Worm (Caenorhabditis elegans) whole organism, dauer: ENCODE data around the gene gldc-1.
"Not testable (repeated sequence)": the region's sequence is repeated elsewhere in the genome, so short reads cannot be mapped to it uniquely, and the experiment has no call there.

ENCODE experiments used
- unc-62 ChIP-seq: sonication (generic microtip); optimal IDR thresholded peaks from 2 replicates; lab custom pipeline; 2017; ENCODE audit warnings: missing biosample characterization, missing genetic modification reagents, missing genetic modification characterization

Gene gldc-1

DNA sequence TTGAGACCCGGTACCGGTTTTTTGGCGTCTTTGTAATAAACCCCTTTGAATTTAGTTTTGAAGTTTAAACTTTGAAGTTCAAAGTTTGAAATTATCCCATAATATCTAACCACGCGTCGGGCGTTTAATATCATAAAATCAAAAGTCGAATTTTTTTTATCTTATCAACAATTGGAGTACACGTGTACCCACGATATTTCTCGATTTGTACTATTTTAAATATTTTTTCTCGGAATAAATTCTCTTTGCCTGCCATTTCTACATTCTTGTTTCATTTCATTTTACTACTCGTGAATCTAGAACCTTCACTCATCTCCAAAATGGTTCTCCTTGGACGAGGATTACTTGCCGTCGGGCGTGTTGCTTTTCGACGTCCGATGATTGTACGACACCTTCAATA lies at the start of gene gldc-1:
TSS of gene gldc-1 (plus strand) at position 301 of the 400 bp plus-strand sequence.
- TF ChIP-seq unc-62: no peak

DNA sequence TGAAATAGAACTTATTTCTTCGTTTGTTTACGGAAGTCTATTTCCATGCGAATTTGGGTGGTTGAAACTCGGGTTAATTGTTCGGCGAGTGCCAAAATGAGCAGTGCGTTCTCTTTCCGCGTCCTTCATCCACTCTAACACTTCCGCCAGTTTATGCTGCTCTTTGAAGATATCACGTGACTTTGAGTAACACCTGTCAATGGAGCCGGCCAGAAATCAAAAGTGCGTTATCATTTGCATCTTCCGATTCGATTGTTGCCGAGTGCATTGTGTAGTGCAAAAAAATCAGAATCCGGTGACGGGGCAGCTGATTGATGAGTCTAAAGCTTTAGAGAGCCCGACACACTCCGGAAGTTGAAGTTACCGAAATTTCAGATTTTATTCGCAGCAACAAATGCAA lies 49.2 kb upstream of the gldc-1 start:
- no peak for TF ChIP-seq unc-62

DNA sequence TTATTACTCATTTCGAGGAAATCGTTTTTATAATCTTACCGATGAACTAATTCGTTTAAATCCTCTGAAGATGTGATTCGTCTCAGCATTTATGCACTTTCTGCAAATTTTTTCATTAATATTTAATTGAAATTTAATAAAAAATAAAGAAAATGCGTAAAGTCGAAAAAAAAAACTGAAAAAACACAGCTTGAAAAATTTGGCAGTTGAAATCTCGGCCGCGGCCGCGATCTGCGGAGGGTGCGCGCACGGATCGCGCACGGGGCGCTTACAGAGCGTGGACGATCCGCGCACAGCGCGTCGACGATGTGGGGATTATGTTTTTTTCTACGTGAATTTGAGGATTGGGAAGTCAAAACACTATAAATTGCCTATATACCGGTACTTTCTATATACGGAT lies 41.3 kb upstream of the gldc-1 start, which contains the start of gene ZK84.4:
TSS of gene ZK84.4 (minus strand) at position 101 of the 400 bp plus-strand sequence.
- TF ChIP-seq unc-62: not testable (repeated sequence)

ce11 chrII:6010544-6010943 lies 39.7 kb upstream of the gldc-1 start, which contains the start of gene ins-20:
Gene ins-20, plus strand, starts transcription at chrII:6010844.
- no peak for TF ChIP-seq unc-62

ce11 chrII:6014057-6014456 lies 36.2 kb upstream of the gldc-1 start, which contains the start of gene ZK84.2:
Gene ZK84.2, plus strand, starts transcription at chrII:6014357.
- not testable (repeated sequence) for TF ChIP-seq unc-62

- no peak for TF ChIP-seq unc-62
Measured at ce11 chrII:6016410-6016809, 33.8 kb upstream of the gldc-1 start, which contains the start of gene ZK84.5. Gene ZK84.5, minus strand, starts transcription at chrII:6016510.

DNA sequence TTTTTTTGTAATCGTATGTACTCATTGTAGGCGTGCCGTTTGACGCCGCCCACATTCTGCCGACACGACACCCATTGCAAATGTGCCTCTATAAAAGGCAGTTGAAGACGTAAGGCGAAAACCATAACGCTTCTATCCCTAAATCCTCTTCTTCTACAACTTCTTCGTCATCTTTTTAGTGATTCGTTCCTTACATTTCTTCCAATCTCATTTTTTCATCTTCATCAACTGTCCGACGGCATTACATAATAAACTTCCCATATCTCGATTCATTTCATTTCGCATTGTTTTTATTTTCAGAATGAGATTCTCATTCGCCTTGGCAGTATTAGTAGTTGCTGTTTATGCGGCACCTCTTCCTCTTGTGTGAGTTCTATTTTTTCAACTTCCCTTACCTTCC lies 29.9 kb upstream of the gldc-1 start, which contains the start of gene ZK84.1:
TSS of gene ZK84.1 (plus strand) at position 301 of the 400 bp plus-strand sequence.
- no peak for TF ChIP-seq unc-62

DNA sequence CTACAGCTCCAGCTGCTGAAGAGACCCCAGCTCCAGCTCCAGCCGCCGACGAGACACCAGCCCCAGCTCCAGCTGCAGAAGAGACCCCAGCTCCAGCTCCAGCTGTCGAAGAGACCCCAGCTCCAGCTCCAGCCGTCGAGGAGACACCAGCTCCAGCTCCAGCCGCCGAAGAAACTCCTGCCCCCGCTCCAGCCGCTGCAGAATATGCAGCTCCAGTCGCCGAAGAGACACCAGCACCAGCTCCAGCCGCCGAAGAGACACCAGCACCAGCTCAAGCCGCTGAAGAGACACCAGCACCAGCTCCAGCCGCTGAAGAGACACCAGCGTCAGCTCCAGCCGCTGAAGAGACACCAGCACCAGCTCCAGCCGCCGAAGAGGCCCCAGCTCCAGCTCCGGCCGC lies 27.6 kb upstream of the gldc-1 start:
- no peak for TF ChIP-seq unc-62

DNA sequence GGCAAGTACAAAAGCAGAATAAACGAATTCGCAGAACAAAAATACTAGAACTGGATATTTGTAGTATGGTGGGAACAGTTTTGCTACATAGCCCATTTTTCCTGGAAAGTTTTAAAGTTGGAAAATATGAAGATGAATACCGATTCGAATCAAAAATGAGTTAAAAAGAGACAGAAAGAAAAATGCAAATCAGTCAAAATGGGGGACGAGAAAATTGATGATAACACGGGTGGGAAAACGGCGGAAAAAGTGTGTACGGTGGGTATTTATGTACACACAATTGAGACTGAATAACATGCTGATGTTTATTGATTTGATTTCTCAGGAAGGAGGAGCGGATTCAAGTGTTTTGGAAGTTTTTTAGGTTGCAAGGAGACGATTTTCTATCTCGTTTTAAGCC lies 25.3 kb upstream of the gldc-1 start, which contains the start of gene R12C12.9:
TSS of gene R12C12.9 (minus strand) at position 101 of the 400 bp plus-strand sequence.
- no peak for TF ChIP-seq unc-62

DNA sequence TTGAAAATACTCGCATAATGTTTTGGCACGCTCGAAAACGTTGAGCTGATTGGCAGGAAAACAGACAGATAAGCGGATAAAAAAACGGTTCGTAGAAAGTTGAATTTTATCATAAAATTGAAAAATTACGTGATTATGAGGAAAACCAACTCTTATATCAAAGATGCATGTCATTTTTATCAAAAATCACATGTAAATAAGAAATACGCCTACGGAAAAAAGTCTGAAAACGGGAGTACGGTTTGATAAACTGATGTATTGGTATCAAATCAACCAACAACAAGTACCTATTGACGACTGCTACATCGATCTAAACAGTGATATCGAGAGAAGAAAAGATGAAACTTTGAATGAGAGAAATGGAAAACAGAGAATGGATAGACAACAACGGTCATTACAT lies 24.6 kb upstream of the gldc-1 start:
- no peak for TF ChIP-seq unc-62

DNA sequence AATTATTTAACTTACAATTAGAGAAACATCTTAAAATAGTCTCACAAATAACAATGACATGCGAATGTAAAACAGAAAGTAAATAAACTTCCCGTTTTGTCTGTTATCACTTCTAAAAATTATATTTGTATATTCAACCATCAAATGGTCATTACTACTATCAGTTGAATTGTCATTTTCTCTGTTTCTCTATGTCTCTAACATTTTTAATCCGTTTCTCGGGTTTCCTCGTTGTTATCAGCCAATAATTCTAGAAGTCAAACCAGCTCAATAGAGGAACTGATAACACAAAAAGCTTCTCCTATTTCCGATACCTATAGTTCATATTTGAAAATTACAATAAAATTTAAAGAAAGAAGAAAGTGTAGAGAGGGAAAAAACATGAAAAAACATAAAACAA lies 23.6 kb upstream of the gldc-1 start:
- TF ChIP-seq unc-62: no peak

- no peak for TF ChIP-seq unc-62
Measured at ce11 chrII:6028594-6029141, 21.6 kb upstream of the gldc-1 start.

DNA sequence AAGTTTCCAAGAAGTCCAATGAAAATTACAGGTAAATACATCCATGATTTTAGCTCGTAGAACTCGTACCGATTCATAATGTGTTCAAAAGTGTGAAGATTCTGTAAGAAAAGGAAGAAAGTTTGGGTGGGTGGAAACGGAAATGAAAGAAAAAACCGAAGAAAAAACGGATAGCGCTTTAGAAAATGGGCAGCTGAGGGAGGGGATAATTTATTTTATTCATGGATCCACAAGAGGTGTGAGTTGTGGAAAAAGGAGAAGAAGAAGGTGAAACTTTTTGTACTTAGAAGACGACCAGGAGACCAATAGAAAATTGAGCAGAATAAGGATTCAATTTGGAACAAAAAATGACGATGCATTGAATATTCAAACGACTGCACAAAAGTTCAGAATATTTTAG lies 19.1 kb upstream of the gldc-1 start, which contains the start of gene frpr-16:
TSS of gene frpr-16 (minus strand) at position 101 of the 400 bp plus-strand sequence.
- no peak for TF ChIP-seq unc-62

DNA sequence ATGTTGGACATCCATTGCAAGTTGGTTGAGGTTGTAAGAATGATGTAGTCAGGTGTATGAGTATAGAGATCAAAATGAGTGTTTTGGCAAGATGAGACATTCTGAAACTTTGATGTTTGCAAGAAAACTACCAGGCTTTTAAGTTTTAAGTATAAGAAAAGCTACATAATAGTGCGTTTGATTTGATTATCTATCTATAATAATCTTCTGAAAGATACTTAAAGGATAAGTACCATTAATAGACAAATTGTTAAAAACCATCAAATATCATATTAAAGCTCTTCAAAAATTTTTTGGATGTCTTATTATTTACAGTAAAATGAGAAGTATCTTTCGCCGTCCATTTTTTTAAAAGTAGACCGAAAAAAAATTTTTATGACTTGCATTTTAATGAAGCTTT lies 7.1 kb upstream of the gldc-1 start, which contains the start of gene R12C12.10:
TSS of gene R12C12.10 (minus strand) at position 101 of the 400 bp plus-strand sequence.
- TF ChIP-seq unc-62: no peak

ce11 chrII:6045048-6045447 lies 5.2 kb upstream of the gldc-1 start, which contains the start of gene R12C12.5:
Gene R12C12.5, minus strand, starts transcription at chrII:6045148.
- TF ChIP-seq unc-62: no peak

DNA sequence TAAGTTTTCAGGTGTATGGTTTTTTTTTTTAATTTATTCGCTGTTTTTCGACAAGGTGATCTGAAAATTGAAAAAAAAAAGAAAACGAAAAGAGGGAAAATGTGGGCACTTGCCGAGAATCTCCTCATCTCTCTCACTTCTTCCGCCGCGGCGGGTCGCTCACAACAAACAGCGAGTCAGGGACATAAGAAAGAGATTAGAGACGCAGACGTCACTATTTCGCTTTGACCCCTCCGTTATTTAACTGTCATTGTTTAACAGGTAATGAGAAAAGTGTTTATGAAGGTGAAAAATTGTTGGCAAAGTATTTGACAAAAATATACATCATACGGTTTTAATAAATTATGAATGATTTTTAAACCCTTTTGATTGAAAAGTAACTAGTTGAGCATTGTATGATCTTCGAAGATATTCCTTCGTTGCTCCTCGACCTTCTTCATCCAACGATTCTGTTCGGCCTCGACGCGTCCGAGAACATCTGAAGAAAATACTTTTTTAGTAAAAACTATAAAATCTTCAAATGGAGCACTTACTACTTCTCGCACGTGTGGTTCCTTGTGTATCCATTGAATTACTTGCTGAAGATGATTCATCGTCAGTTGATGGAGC lies 4.1 kb upstream of the gldc-1 start:
- TF ChIP-seq unc-62: no peak

- no peak for TF ChIP-seq unc-62
Measured at ce11 chrII:6047639-6048159, 2.5 kb upstream of the gldc-1 start, which contains the start of the genes R12C12.6 and ran-5. Gene R12C12.6, minus strand, starts transcription at chrII:6047867. Gene ran-5, plus strand, starts transcription at chrII:6048109.

- no peak for TF ChIP-seq unc-62
Measured at ce11 chrII:6049546-6049945, 674 bp upstream of the gldc-1 start.
